Worm (Caenorhabditis elegans) whole organism, L1 larva: ENCODE measurements around the gene Y51H4A.25.

Source experiments
- ces-1 ChIP-seq: fragments of 150-350 bp; optimal IDR thresholded peaks from 2 replicates; lab custom pipeline; 2014; ENCODE audit warnings: missing biosample characterization, missing genetic modification reagents, missing genetic modification characterization
- isw-1 ChIP-seq: fragments of 200-800 bp; sonication (Bioruptor generic); IDR thresholded peaks from 2 replicates; pipeline ENCODE4 v1.3.6; 2022; ENCODE audit warnings: missing genetic modification characterization, missing compliant biosample characterization
- mep-1 ChIP-seq: fragments of 150-350 bp; optimal IDR thresholded peaks from 2 replicates; lab custom pipeline; 2014; ENCODE audit warnings: missing biosample characterization, missing genetic modification characterization
- swsn-7 ChIP-seq: sonication (generic microtip); optimal IDR thresholded peaks from 2 replicates; lab custom pipeline; 2016; ENCODE audit warnings: missing genetic modification characterization, missing compliant biosample characterization

- TF ChIP-seq isw-1 (GFP tag; lab: Robert Waterston, UW) = no peak
- no peak for TF ChIP-seq mep-1 (tag; lab: Kevin White, UChicago)
- TF ChIP-seq swsn-7 (tag; lab: Kevin White, UChicago) = no peak
- TF ChIP-seq ces-1 (GFP tag; lab: Kevin White, UChicago) = no peak
Measured at ce11 chrIV:16710312-16710711, 25.8 kb upstream of the Y51H4A.25 start.
